Fruit fly (Drosophila melanogaster): ENCODE results near the gene CG42831.
A peak's percentile ranks its signal among the peaks of the same experiment; 100 is the strongest.

CG42831 gene

DNA sequence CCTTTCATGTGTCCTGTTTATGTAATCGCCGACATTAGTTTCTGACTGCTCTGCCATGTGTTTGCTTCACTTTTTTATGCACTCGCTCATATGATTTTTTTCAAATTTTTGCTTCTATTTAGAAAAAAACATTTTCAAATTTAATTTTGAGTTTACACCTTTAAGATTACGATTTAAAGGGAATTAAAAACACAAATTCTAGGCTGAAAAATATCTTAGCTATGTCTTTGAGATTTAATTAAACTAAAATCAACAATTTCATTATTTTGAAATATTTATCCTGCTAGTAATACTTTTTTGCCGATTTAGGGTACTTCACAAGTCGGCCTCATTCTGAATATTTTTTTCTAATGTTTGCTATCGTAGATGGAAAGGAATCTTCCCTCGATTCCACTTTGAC, 18.6 kb downstream of the CG42831 start (continued):
- TF ChIP-seq CG11695 (GFP tag; IDR thresholded peaks at IDR 0.05) = no peak
- TF ChIP-seq CG14667 (GFP tag; IDR thresholded peaks at IDR 0.05) = no peak
- TF ChIP-seq CG13424 (tag; optimal IDR thresholded peaks at IDR 0.05) = peak; percentile 20
- TF ChIP-seq Xrp1 (GFP tag; IDR thresholded peaks at IDR 0.05) = no peak
- TF ChIP-seq CG8944 (GFP tag; optimal IDR thresholded peaks at IDR 0.05) = no peak
- no peak for TF ChIP-seq CG15011 (GFP tag; optimal IDR thresholded peaks at IDR 0.05)
- no peak for TF ChIP-seq Bdp1 (GFP tag; optimal IDR thresholded peaks at IDR 0.05)
- no peak for TF ChIP-seq luna (GFP tag; optimal IDR thresholded peaks at IDR 0.05)
- 0 out of 3 replicates have a peak, but pooled peaks have one; percentile 26 for TF ChIP-seq row (GFP tag; IDR thresholded peaks at IDR 0.05)
- TF ChIP-seq Dfd (GFP tag; optimal IDR thresholded peaks at IDR 0.05) = no peak
- TF ChIP-seq Gsc (GFP tag; IDR thresholded peaks at IDR 0.05) = no peak
- TF ChIP-seq CHES-1-like (GFP tag; optimal IDR thresholded peaks at IDR 0.05) = no peak
- TF ChIP-seq CG2889 (GFP tag; IDR thresholded peaks at IDR 0.05) = no peak
- peak; percentile 24 for TF ChIP-seq sens (GFP tag)
- no peak for TF ChIP-seq hth (optimal IDR thresholded peaks at IDR 0.05)
- no peak for TF ChIP-seq mld (GFP tag; IDR thresholded peaks at IDR 0.05; ENCODE audit: partially characterized antibody)

DNA sequence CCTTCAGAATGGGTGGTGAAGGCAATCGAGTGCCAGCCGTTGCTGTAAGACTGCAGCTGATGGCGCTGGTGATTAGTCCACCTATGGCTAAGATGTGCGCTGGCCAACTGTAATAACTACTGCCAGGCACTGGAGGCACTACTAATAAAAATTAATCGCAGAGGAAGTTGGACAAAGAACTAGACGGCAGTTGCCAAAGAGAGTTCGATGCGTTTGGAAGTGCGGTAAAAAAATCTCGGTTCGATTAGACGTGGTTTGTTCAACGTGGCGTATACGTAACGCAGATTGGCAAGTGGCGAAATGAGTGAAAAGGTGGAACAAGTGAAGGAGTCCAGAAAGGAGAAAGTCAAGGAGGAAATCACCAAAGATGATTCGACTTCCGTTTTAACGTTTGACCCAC, 20.6 kb downstream of the CG42831 start, which contains the start of gene tna:
Gene tna (plus strand): TSS at position 301 of the 400 bp plus-strand sequence.
- TF ChIP-seq CG7372 (GFP tag; IDR thresholded peaks at IDR 0.05) = 0 out of 2 replicates have a peak, but pooled peaks have one; percentile 38
- no peak for TF ChIP-seq CG17912 (GFP tag; optimal IDR thresholded peaks at IDR 0.05)

dm6 chr3L:10837869-10838783, 23.5 kb downstream of the CG42831 start:
- TF ChIP-seq lilli (GFP tag; optimal IDR thresholded peaks at IDR 0.05) = peak; percentile 61
- peak; percentile 78; the same call in 1 of the 4 replicates for TF ChIP-seq chinmo (GFP tag; IDR thresholded peaks at IDR 0.05; ENCODE audit: partially characterized antibody)
- TF ChIP-seq CG1647 (GFP tag; optimal IDR thresholded peaks at IDR 0.05) = peak; percentile 60
- TF ChIP-seq Ets65A (GFP tag) = peak; percentile 64
- peak; percentile 34 for TF ChIP-seq Antp (GFP tag; optimal IDR thresholded peaks at IDR 0.05)
- no peak for TF ChIP-seq CG12236 (GFP tag; optimal IDR thresholded peaks at IDR 0.05)
- no peak for TF ChIP-seq ham (GFP tag; IDR thresholded peaks at IDR 0.05)
- TF ChIP-seq CG15073 (GFP tag; optimal IDR thresholded peaks at IDR 0.05) = no peak
- no peak for TF ChIP-seq tup (GFP tag; optimal IDR thresholded peaks at IDR 0.05)
- no peak; the same call in 1 of the 2 replicates for TF ChIP-seq sisA (GFP tag; IDR thresholded peaks at IDR 0.05)
- peak; percentile 65 for TF ChIP-seq CoRest (tag; optimal IDR thresholded peaks at IDR 0.05)
- TF ChIP-seq hbn (GFP tag; IDR thresholded peaks at IDR 0.05; ENCODE audit: partially characterized antibody) = no peak
- TF ChIP-seq en (GFP tag; optimal IDR thresholded peaks at IDR 0.05) = peak; percentile 8
- TF ChIP-seq CG13894 (tag; optimal IDR thresholded peaks at IDR 0.05) = peak; percentile 26
- peak; percentile 14 for TF ChIP-seq CG13123 (GFP tag; optimal IDR thresholded peaks at IDR 0.05)
- TF ChIP-seq Elba2 (GFP tag; optimal IDR thresholded peaks at IDR 0.05) = no peak
- no peak for TF ChIP-seq lov (optimal IDR thresholded peaks at IDR 0.05)
- peak; percentile 59; the same call in 1 of the 3 replicates for TF ChIP-seq lov (GFP tag; IDR thresholded peaks at IDR 0.05)
- TF ChIP-seq Deaf1 (tag; optimal IDR thresholded peaks at IDR 0.05) = peak; percentile 26
- TF ChIP-seq HLH3B (GFP tag; IDR thresholded peaks at IDR 0.05) = peak; percentile 78
- TF ChIP-seq Camta (GFP tag; optimal IDR thresholded peaks at IDR 0.05) = peak; percentile 59
- peak; percentile 19 for TF ChIP-seq emc (GFP tag; optimal IDR thresholded peaks at IDR 0.05)
- TF ChIP-seq Ptx1 (GFP tag; IDR thresholded peaks at IDR 0.05) = peak; percentile 79
- no peak for TF ChIP-seq CG10462 (GFP tag; optimal IDR thresholded peaks at IDR 0.05)
- peak; percentile 39 for TF ChIP-seq gcm2 (GFP tag; optimal IDR thresholded peaks at IDR 0.05)
- peak; percentile 29 for TF ChIP-seq oc (tag; optimal IDR thresholded peaks at IDR 0.05)
- no peak for TF ChIP-seq YL-1 (GFP tag; optimal IDR thresholded peaks at IDR 0.05)
- peak; percentile 73 for TF ChIP-seq crol (GFP tag; IDR thresholded peaks at IDR 0.05)
- TF ChIP-seq CG15514 (GFP tag; optimal IDR thresholded peaks at IDR 0.05) = peak; percentile 33
- no peak for TF ChIP-seq CG2875 (GFP tag; optimal IDR thresholded peaks at IDR 0.05)

Measured in whole organism, embryonic.